Fruit fly (Drosophila melanogaster): ENCODE measurements around the gene CG33995.

The CG33995 gene

dm6 chr2L:5046261-5046660 lies 3.2 kb downstream of the CG33995 start:
- no peak for TF ChIP-seq CG5204 (GFP tag; optimal IDR thresholded peaks at IDR 0.05)
- no peak for TF ChIP-seq cnc (optimal IDR thresholded peaks at IDR 0.05)
- TF ChIP-seq CG12768 (GFP tag; optimal IDR thresholded peaks at IDR 0.05), result no peak
- no peak for TF ChIP-seq tj (GFP tag; optimal IDR thresholded peaks at IDR 0.05)
- TF ChIP-seq CG1620 (GFP tag; optimal IDR thresholded peaks at IDR 0.05), result no peak

DNA sequence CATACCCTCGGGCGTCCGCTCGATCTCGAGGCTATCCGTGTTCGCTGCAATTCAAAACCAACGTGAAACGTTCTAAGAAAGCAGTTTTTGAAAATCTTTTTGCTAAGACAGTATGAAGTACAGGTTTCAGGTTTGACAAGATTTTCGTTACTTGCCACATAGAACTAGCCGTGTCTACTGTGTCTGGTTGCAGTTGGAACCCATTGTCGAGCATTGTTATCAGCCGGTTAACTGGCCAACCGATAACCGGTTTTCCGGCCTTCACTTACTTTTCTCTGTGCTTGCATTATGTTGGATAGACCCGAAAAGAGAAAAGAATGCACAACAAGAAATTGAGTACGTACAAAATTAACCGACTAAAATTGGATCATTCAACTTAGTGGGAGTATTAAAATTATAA lies 6.9 kb downstream of the CG33995 start:
- TF ChIP-seq toe (GFP tag; optimal IDR thresholded peaks at IDR 0.05) (no peak), kay (GFP tag; ENCODE audit: borderline replicate concordance) (no peak), Clk (GFP tag; optimal IDR thresholded peaks at IDR 0.05) (no peak), CG33017 (tag; optimal IDR thresholded peaks at IDR 0.05) (no peak), pad (GFP tag; optimal IDR thresholded peaks at IDR 0.05) (no peak), Mnt (GFP tag; optimal IDR thresholded peaks at IDR 0.05) (no peak), cnc (optimal IDR thresholded peaks at IDR 0.05) (no peak), bab1 (GFP tag; optimal IDR thresholded peaks at IDR 0.05) (no peak), ovo (GFP tag; optimal IDR thresholded peaks at IDR 0.05) (no peak), CG7101 (tag; optimal IDR thresholded peaks at IDR 0.05) (no peak), Hr96 (GFP tag; optimal IDR thresholded peaks at IDR 0.05) (no peak), CG11617 (GFP tag; optimal IDR thresholded peaks at IDR 0.05) (no peak), CG12768 (GFP tag; optimal IDR thresholded peaks at IDR 0.05) (no peak)

DNA sequence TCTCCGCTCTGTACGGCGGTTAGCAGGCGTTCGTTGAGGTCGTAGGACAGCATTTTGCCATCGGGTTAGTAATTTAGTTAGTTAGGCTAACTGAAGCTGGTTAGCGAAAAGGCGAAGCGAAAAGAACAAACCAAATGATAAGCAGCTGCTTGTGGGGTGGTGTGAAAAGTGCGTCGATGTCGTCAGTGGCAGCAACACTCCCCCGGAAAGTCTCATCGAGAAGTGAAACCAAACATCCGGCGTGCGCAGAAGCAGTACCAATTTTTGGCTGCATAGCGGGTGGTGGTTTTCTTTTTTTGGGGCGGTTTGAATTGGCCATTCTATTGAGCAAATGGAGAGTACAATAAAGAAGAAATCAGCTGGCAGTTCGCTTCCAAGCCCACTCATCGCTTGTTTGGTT lies 7.8 kb downstream of the CG33995 start, which contains the start of gene CG9121:
CG9121 (minus strand) TSS at position 238 of the 400 bp plus-strand sequence.
- TF ChIP-seq CG5204 (GFP tag; optimal IDR thresholded peaks at IDR 0.05) (no peak), kay (GFP tag; ENCODE audit: borderline replicate concordance) (no peak), CG7045 (GFP tag; optimal IDR thresholded peaks at IDR 0.05) (no peak), Mnt (GFP tag; optimal IDR thresholded peaks at IDR 0.05) (no peak), Clk (GFP tag; optimal IDR thresholded peaks at IDR 0.05) (no peak), ovo (GFP tag; optimal IDR thresholded peaks at IDR 0.05) (no peak), CG14711 (tag; optimal IDR thresholded peaks at IDR 0.05) (no peak), cnc (optimal IDR thresholded peaks at IDR 0.05) (no peak), CG12768 (GFP tag; optimal IDR thresholded peaks at IDR 0.05) (no peak), CG33017 (tag; optimal IDR thresholded peaks at IDR 0.05) (no peak), CG1620 (GFP tag; optimal IDR thresholded peaks at IDR 0.05) (no peak), CG7101 (tag; optimal IDR thresholded peaks at IDR 0.05) (no peak)

dm6 chr2L:5052367-5052914 lies 9.4 kb downstream of the CG33995 start, which contains the start of gene senju:
senju (plus strand) TSS chr2L:5052843.
- TF ChIP-seq CG1620 (GFP tag; optimal IDR thresholded peaks at IDR 0.05) (peak; percentile 94), bab1 (GFP tag; optimal IDR thresholded peaks at IDR 0.05) (peak; percentile 80), toe (GFP tag; optimal IDR thresholded peaks at IDR 0.05) (no peak), CG14711 (tag; optimal IDR thresholded peaks at IDR 0.05) (peak; percentile 66), cic (GFP tag; optimal IDR thresholded peaks at IDR 0.05) (peak; percentile 89), CG7045 (GFP tag; optimal IDR thresholded peaks at IDR 0.05) (peak; percentile 77), pad (GFP tag; optimal IDR thresholded peaks at IDR 0.05) (peak; percentile 88), Crg-1 (GFP tag; optimal IDR thresholded peaks at IDR 0.05) (peak; percentile 97), CG5204 (GFP tag; optimal IDR thresholded peaks at IDR 0.05) (no peak), Hr96 (GFP tag; optimal IDR thresholded peaks at IDR 0.05) (peak; percentile 79), Clk (GFP tag; optimal IDR thresholded peaks at IDR 0.05) (peak; percentile 67), cnc (optimal IDR thresholded peaks at IDR 0.05) (no peak), tj (GFP tag; optimal IDR thresholded peaks at IDR 0.05) (peak; percentile 83), CG7101 (tag; optimal IDR thresholded peaks at IDR 0.05) (peak; percentile 86), ovo (GFP tag; optimal IDR thresholded peaks at IDR 0.05) (peak; percentile 83), Mnt (GFP tag; optimal IDR thresholded peaks at IDR 0.05) (peak; percentile 98), CG33017 (tag; optimal IDR thresholded peaks at IDR 0.05) (peak; percentile 82), CG11617 (GFP tag; optimal IDR thresholded peaks at IDR 0.05) (peak; percentile 86), CG12768 (GFP tag; optimal IDR thresholded peaks at IDR 0.05) (peak; percentile 91), kay (GFP tag; ENCODE audit: borderline replicate concordance) (no peak)

DNA sequence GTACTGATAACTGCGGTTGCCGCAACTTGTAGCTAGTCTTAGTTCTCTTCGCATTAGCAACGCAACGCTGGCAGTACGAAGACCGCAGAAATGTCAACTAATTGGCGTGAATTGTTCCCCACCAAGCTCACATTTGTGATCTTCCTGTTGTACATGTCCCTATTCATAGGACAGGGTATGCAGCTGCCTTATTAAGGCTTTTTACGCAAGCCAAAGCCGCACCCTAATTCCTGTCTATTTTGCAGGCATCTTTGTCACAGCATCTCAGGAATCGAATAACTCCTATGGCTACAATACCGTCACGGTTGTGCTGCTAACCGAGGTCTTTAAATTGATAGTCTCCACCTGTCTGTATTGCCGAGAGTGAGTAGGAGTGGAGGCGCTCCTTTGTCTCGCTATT lies 9.9 kb downstream of the CG33995 start, which contains the start of gene eIF3h:
eIF3h (minus strand) TSS at position 101 of the 400 bp plus-strand sequence.
- TF ChIP-seq ovo (GFP tag; optimal IDR thresholded peaks at IDR 0.05) (no peak), CG7045 (GFP tag; optimal IDR thresholded peaks at IDR 0.05) (no peak), cnc (optimal IDR thresholded peaks at IDR 0.05) (no peak), kay (GFP tag; ENCODE audit: borderline replicate concordance) (no peak), CG11617 (GFP tag; optimal IDR thresholded peaks at IDR 0.05) (no peak), Hr96 (GFP tag; optimal IDR thresholded peaks at IDR 0.05) (no peak), Crg-1 (GFP tag; optimal IDR thresholded peaks at IDR 0.05) (no peak), CG14711 (tag; optimal IDR thresholded peaks at IDR 0.05) (no peak), CG12768 (GFP tag; optimal IDR thresholded peaks at IDR 0.05) (no peak), Clk (GFP tag; optimal IDR thresholded peaks at IDR 0.05) (no peak), CG1620 (GFP tag; optimal IDR thresholded peaks at IDR 0.05) (no peak), CG33017 (tag; optimal IDR thresholded peaks at IDR 0.05) (no peak), pad (GFP tag; optimal IDR thresholded peaks at IDR 0.05) (no peak), cic (GFP tag; optimal IDR thresholded peaks at IDR 0.05) (no peak), tj (GFP tag; optimal IDR thresholded peaks at IDR 0.05) (no peak), Mnt (GFP tag; optimal IDR thresholded peaks at IDR 0.05) (no peak), CG5204 (GFP tag; optimal IDR thresholded peaks at IDR 0.05) (no peak), toe (GFP tag; optimal IDR thresholded peaks at IDR 0.05) (no peak), bab1 (GFP tag; optimal IDR thresholded peaks at IDR 0.05) (no peak), CG7101 (tag; optimal IDR thresholded peaks at IDR 0.05) (no peak)

- TF ChIP-seq kay (GFP tag; ENCODE audit: borderline replicate concordance) (no peak), CG33017 (tag; optimal IDR thresholded peaks at IDR 0.05) (no peak), CG14711 (tag; optimal IDR thresholded peaks at IDR 0.05) (peak; percentile 2), Hr96 (GFP tag; optimal IDR thresholded peaks at IDR 0.05) (no peak), toe (GFP tag; optimal IDR thresholded peaks at IDR 0.05) (no peak), CG11617 (GFP tag; optimal IDR thresholded peaks at IDR 0.05) (no peak), CG7045 (GFP tag; optimal IDR thresholded peaks at IDR 0.05) (no peak), Clk (GFP tag; optimal IDR thresholded peaks at IDR 0.05) (no peak), CG1620 (GFP tag; optimal IDR thresholded peaks at IDR 0.05) (peak; percentile 40), pad (GFP tag; optimal IDR thresholded peaks at IDR 0.05) (peak; percentile 4), ovo (GFP tag; optimal IDR thresholded peaks at IDR 0.05) (peak; percentile 82), bab1 (GFP tag; optimal IDR thresholded peaks at IDR 0.05) (peak; percentile 40), CG5204 (GFP tag; optimal IDR thresholded peaks at IDR 0.05) (no peak), cnc (optimal IDR thresholded peaks at IDR 0.05) (no peak), tj (GFP tag; optimal IDR thresholded peaks at IDR 0.05) (no peak), CG12768 (GFP tag; optimal IDR thresholded peaks at IDR 0.05) (no peak), Mnt (GFP tag; optimal IDR thresholded peaks at IDR 0.05) (peak; percentile 10), CG7101 (tag; optimal IDR thresholded peaks at IDR 0.05) (peak; percentile 28), cic (GFP tag; optimal IDR thresholded peaks at IDR 0.05) (peak; percentile 59), Crg-1 (GFP tag; optimal IDR thresholded peaks at IDR 0.05) (peak; percentile 35)
Observed at dm6 chr2L:5054953-5055352, 11.9 kb downstream of the CG33995 start, which contains the start of the genes CG14036 and His3.3A. CG14036 (minus strand) TSS chr2L:5055016. His3.3A (plus strand) TSS chr2L:5055058.

Measured in whole organism, adult.